Worm (Caenorhabditis elegans) whole organism, L1 larva: Measurements from ENCODE around the gene D1046.2.

Experiments
- C04F5.9 ChIP-seq: sonication (generic microtip); optimal IDR thresholded peaks from 2 replicates; lab custom pipeline; 2016; ENCODE audit warnings: missing genetic modification characterization, missing compliant biosample characterization
- C34B4.2 ChIP-seq: sonication (generic microtip); optimal IDR thresholded peaks from 2 replicates; lab custom pipeline; 2017; ENCODE audit warnings: mild to moderate bottlenecking, missing genetic modification characterization, missing compliant biosample characterization
- F16B12.6 ChIP-seq: fragments of 150-350 bp; optimal IDR thresholded peaks from 2 replicates; lab custom pipeline; 2014; ENCODE audit warnings: missing biosample characterization, missing genetic modification characterization
- Y116A8C.19 ChIP-seq: sonication (generic microtip); optimal IDR thresholded peaks from 2 replicates; lab custom pipeline; 2016; ENCODE audit warnings: missing compliant biosample characterization, missing genetic modification characterization, borderline replicate concordance
- aha-1 ChIP-seq: fragments of 150-350 bp; optimal IDR thresholded peaks from 2 replicates; lab custom pipeline; 2014; ENCODE audit warnings: missing biosample characterization, missing genetic modification characterization
- alr-1 ChIP-seq: fragments of 200-800 bp; sonication (Bioruptor generic); optimal IDR thresholded peaks from 2 replicates; lab custom pipeline; 2018; ENCODE audit warnings: borderline replicate concordance, mild to moderate bottlenecking, missing genetic modification characterization, missing compliant biosample characterization
- blmp-1 ChIP-seq: fragments of 150-350 bp; optimal IDR thresholded peaks from 2 replicates; lab custom pipeline; 2014; ENCODE audit warnings: missing biosample characterization, missing genetic modification characterization
- ceh-8 ChIP-seq: fragments of 200-800 bp; sonication (Bioruptor generic); optimal IDR thresholded peaks from 2 replicates; lab custom pipeline; 2018; ENCODE audit warnings: mild to moderate bottlenecking, missing genetic modification characterization, moderate library complexity, missing compliant biosample characterization
- ceh-82 ChIP-seq, 3 experiments: fragments of 150-350 bp in 1 of 3; sonication (generic microtip) in 2 of 3; optimal IDR thresholded peaks; 2 replicates each; lab custom pipeline; 2014 to 2017; ENCODE audit warnings: missing biosample characterization in 3 of 3, missing genetic modification characterization in 3 of 3
- ceh-88 ChIP-seq: fragments of 200-800 bp; sonication (Bioruptor generic); IDR thresholded peaks from 2 replicates; pipeline ENCODE4 v1.3.6; 2022; ENCODE audit warnings: missing genetic modification characterization, missing compliant biosample characterization
- ceh-90 ChIP-seq: sonication (generic microtip); optimal IDR thresholded peaks from 2 replicates; lab custom pipeline; 2016; ENCODE audit warnings: missing genetic modification characterization, missing compliant biosample characterization
- dpl-1 ChIP-seq, 3 experiments: fragments of 150-350 bp in 2 of 3; sonication (generic microtip) in 1 of 3; optimal IDR thresholded peaks; 2 replicates each; lab custom pipeline; 2014 to 2017; ENCODE audit warnings: missing biosample characterization in 3 of 3, missing genetic modification characterization in 3 of 3, missing genetic modification reagents in 3 of 3
- egl-13 ChIP-seq: sonication (generic microtip); optimal IDR thresholded peaks from 2 replicates; lab custom pipeline; 2016; ENCODE audit warnings: missing genotype, missing genetic modification reagents, missing genetic modification characterization, missing compliant biosample characterization
- fkh-10 ChIP-seq: sonication (generic microtip); optimal IDR thresholded peaks from 2 replicates; lab custom pipeline; 2017; ENCODE audit warnings: missing biosample characterization, missing genetic modification reagents, missing genetic modification characterization
- fkh-4 ChIP-seq: sonication (generic microtip); optimal IDR thresholded peaks from 2 replicates; lab custom pipeline; 2016; ENCODE audit warnings: missing compliant biosample characterization, missing genetic modification characterization, borderline replicate concordance
- fkh-8 ChIP-seq: sonication (generic microtip); optimal IDR thresholded peaks from 2 replicates; lab custom pipeline; 2016; ENCODE audit warnings: mild to moderate bottlenecking, missing genetic modification characterization, missing compliant biosample characterization
- hpl-2 ChIP-seq: fragments of 150-350 bp; optimal IDR thresholded peaks from 2 replicates; lab custom pipeline; 2014; ENCODE audit warnings: missing biosample characterization, missing genetic modification reagents, missing genetic modification characterization
- isw-1 ChIP-seq: fragments of 200-800 bp; sonication (Bioruptor generic); IDR thresholded peaks from 2 replicates; pipeline ENCODE4 v1.3.6; 2022; ENCODE audit warnings: missing genetic modification characterization, missing compliant biosample characterization
- jun-1 ChIP-seq: fragments of 150-350 bp; optimal IDR thresholded peaks from 2 replicates; lab custom pipeline; 2014; ENCODE audit warnings: missing biosample characterization, missing genetic modification reagents, missing genetic modification characterization
- lin-13 ChIP-seq: fragments of 150-350 bp; optimal IDR thresholded peaks from 2 replicates; lab custom pipeline; 2014; ENCODE audit warnings: missing biosample characterization, missing genetic modification reagents, missing genetic modification characterization
- lin-14 ChIP-seq: fragments of 200-800 bp; sonication (Bioruptor generic); optimal IDR thresholded peaks from 2 replicates; lab custom pipeline; 2018; ENCODE audit warnings: mild to moderate bottlenecking, missing genetic modification characterization, moderate library complexity, missing compliant biosample characterization
- mef-2 ChIP-seq: fragments of 150-350 bp; optimal IDR thresholded peaks from 2 replicates; lab custom pipeline; 2014; ENCODE audit warnings: missing biosample characterization, missing genetic modification characterization
- nhr-11 ChIP-seq: fragments of 150-350 bp; optimal IDR thresholded peaks from 2 replicates; lab custom pipeline; 2014; ENCODE audit warnings: missing biosample characterization, missing genetic modification characterization
- nhr-12 ChIP-seq: sonication (generic microtip); optimal IDR thresholded peaks from 2 replicates; lab custom pipeline; 2017; ENCODE audit warnings: missing biosample characterization, missing genetic modification characterization
- nhr-20 ChIP-seq: sonication (generic microtip); optimal IDR thresholded peaks from 2 replicates; lab custom pipeline; 2016; ENCODE audit warnings: mild to moderate bottlenecking, missing genetic modification characterization, missing compliant biosample characterization
- nhr-237 ChIP-seq: fragments of 150-350 bp; optimal IDR thresholded peaks from 2 replicates; lab custom pipeline; 2014; ENCODE audit warnings: missing biosample characterization, missing genetic modification characterization
- nhr-28 ChIP-seq: fragments of 150-350 bp; optimal IDR thresholded peaks from 2 replicates; lab custom pipeline; 2014; ENCODE audit warnings: missing biosample characterization, missing genetic modification characterization
- nhr-47 ChIP-seq: sonication (generic microtip); optimal IDR thresholded peaks from 2 replicates; lab custom pipeline; 2016; ENCODE audit warnings: mild to moderate bottlenecking, missing genetic modification characterization, moderate library complexity, missing compliant biosample characterization
- nhr-76 ChIP-seq: sonication (generic microtip); optimal IDR thresholded peaks from 2 replicates; lab custom pipeline; 2017; ENCODE audit warnings: missing biosample characterization, missing genetic modification characterization
- nhr-84 ChIP-seq: sonication (generic microtip); optimal IDR thresholded peaks from 2 replicates; lab custom pipeline; 2017; ENCODE audit warnings: missing biosample characterization, missing genetic modification characterization
- nhr-85 ChIP-seq: sonication (generic microtip); peaks from one replicate; lab custom pipeline; 2016; ENCODE audit warnings: missing genetic modification characterization, inconsistent platforms, missing compliant biosample characterization
- pag-3 ChIP-seq: sonication (generic microtip); optimal IDR thresholded peaks from 2 replicates; lab custom pipeline; 2017; ENCODE audit warnings: missing genetic modification characterization, mild to moderate bottlenecking, missing compliant biosample characterization, antibody characterized with exemption, borderline replicate concordance; ENCODE audit not compliant: insufficient read depth
- rnt-1 ChIP-seq: sonication (generic microtip); optimal IDR thresholded peaks from 2 replicates; lab custom pipeline; 2016; ENCODE audit warnings: mild to moderate bottlenecking, missing genetic modification characterization, moderate library complexity, missing compliant biosample characterization
- skn-1 ChIP-seq: fragments of 150-350 bp; optimal IDR thresholded peaks from 2 replicates; lab custom pipeline; 2014; ENCODE audit warnings: missing biosample characterization, missing genetic modification characterization
- snpc-4 ChIP-seq: fragments of 150-350 bp; optimal IDR thresholded peaks from 2 replicates; lab custom pipeline; 2014; ENCODE audit warnings: missing biosample characterization, missing genetic modification characterization
- snu-23 ChIP-seq: sonication (generic microtip); optimal IDR thresholded peaks from 2 replicates; lab custom pipeline; 2016; ENCODE audit warnings: missing genetic modification characterization, missing compliant biosample characterization
- sup-37 ChIP-seq: fragments of 200-800 bp; sonication (Bioruptor generic); optimal IDR thresholded peaks from 2 replicates; lab custom pipeline; 2018; ENCODE audit warnings: mild to moderate bottlenecking, missing genetic modification characterization, missing compliant biosample characterization
- tbx-2 ChIP-seq: sonication (generic microtip); optimal IDR thresholded peaks from 2 replicates; lab custom pipeline; 2016; ENCODE audit warnings: missing genetic modification characterization, missing compliant biosample characterization
- tlp-1 ChIP-seq: fragments of 150-350 bp; optimal IDR thresholded peaks from 2 replicates; lab custom pipeline; 2014; ENCODE audit warnings: missing biosample characterization, missing genetic modification characterization
- unc-130 ChIP-seq: fragments of 150-350 bp; optimal IDR thresholded peaks from 2 replicates; lab custom pipeline; 2017; ENCODE audit warnings: missing biosample characterization, missing genetic modification characterization, inconsistent platforms
- unc-62 ChIP-seq: fragments of 150-350 bp; optimal IDR thresholded peaks from 2 replicates; lab custom pipeline; 2014; ENCODE audit warnings: missing biosample characterization, missing genetic modification reagents, missing genetic modification characterization
- unc-86 ChIP-seq: sonication (generic microtip); optimal IDR thresholded peaks from 2 replicates; lab custom pipeline; 2016; ENCODE audit warnings: missing genetic modification characterization, missing compliant biosample characterization
- unc-98 ChIP-seq: fragments of 200-800 bp; sonication (Bioruptor generic); IDR thresholded peaks from 2 replicates; pipeline ENCODE4 v1.3.6; 2022; ENCODE audit warnings: missing genetic modification characterization, missing compliant biosample characterization
- vab-15 ChIP-seq: sonication (generic microtip); optimal IDR thresholded peaks from 2 replicates; lab custom pipeline; 2017; ENCODE audit warnings: missing genotype, mild to moderate bottlenecking, missing genetic modification characterization, missing compliant biosample characterization
- zag-1 ChIP-seq: fragments of 150-350 bp; optimal IDR thresholded peaks from 2 replicates; lab custom pipeline; 2014; ENCODE audit warnings: missing biosample characterization, missing genetic modification characterization
- zip-4 ChIP-seq: fragments of 200-800 bp; sonication (Bioruptor generic); optimal IDR thresholded peaks from 2 replicates; lab custom pipeline; 2018; ENCODE audit warnings: mild to moderate bottlenecking, missing genetic modification characterization, moderate library complexity, missing compliant biosample characterization

D1046.2 gene

ce11 chrIV:8943430-8943829, 17.6 kb upstream of the D1046.2 start:
- TF ChIP-seq fkh-10 (GFP tag; lab: Kevin White, UChicago) (peak; percentile 17), alr-1 (tag; lab: Kevin White, UChicago) (no peak), hpl-2 (GFP tag; lab: Kevin White, UChicago) (no peak), F16B12.6 (tag; lab: Kevin White, UChicago) (no peak), jun-1 (no peak), unc-130 (tag; lab: Kevin White, UChicago) (no peak), tbx-2 (tag; lab: Kevin White, UChicago) (no peak), ceh-88 (GFP tag; lab: Robert Waterston, UW) (no peak), zag-1 (tag; lab: Kevin White, UChicago) (no peak), lin-14 (GFP tag; lab: Kevin White, UChicago) (peak; percentile 45), nhr-47 (tag; lab: Kevin White, UChicago) (no peak), lin-13 (no peak), ceh-82 (tag; optimal IDR thresholded peaks at IDR 0.05; lab: Kevin White, UChicago) (no peak), rnt-1 (tag; lab: Kevin White, UChicago) (no peak), blmp-1 (no peak), snu-23 (GFP tag; lab: Kevin White, UChicago) (no peak), ceh-90 (tag; lab: Kevin White, UChicago) (no peak), tlp-1 (no peak)
- TF ChIP-seq, all 84 proteins: peak for 2

DNA sequence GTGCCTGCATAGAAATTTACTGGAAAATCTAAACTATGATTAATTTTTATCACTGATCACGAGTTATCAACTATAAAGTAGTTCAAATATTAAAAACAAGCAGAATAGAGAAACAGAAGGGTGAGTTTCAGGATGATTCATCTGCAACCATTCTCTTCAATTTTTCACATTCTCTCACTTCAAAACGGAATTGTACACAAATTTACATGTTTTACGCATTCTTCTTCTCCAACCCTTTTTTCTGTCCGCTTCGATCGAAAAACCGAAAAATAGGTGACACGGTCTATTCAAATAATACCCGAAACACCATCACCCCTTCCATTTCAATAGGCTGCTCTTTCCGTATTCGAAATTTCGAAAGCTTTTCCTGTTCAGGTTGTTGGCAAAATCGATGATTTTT, 7.7 kb upstream of the D1046.2 start, which contains the start of gene D1046.4:
Gene D1046.4 (plus strand): TSS at position 301 of the 400 bp plus-strand sequence.
- no peak for TF ChIP-seq zip-4 (GFP tag; lab: Kevin White, UChicago)
- TF ChIP-seq vab-15 (tag; lab: Kevin White, UChicago), result no peak
- TF ChIP-seq aha-1 (tag; lab: Kevin White, UChicago), result no peak
- no peak for TF ChIP-seq nhr-84
- TF ChIP-seq alr-1 (tag; lab: Kevin White, UChicago), result no peak
- TF ChIP-seq blmp-1, result no peak
- TF ChIP-seq snpc-4 (tag; lab: Kevin White, UChicago), result no peak
- no peak for TF ChIP-seq fkh-10 (GFP tag; lab: Kevin White, UChicago)
- TF ChIP-seq C04F5.9, result no peak

ce11 chrIV:8929942-8930492, 4.2 kb upstream of the D1046.2 start, which contains the start of the genes D1046.18 and slc-25A26:
Gene D1046.18 (plus strand): TSS chrIV:8930242.
Gene slc-25A26 (plus strand): TSS chrIV:8930442.
- TF ChIP-seq isw-1 (GFP tag; lab: Robert Waterston, UW) (no peak), nhr-85 (tag; lab: Kevin White, UChicago) (no peak)

DNA sequence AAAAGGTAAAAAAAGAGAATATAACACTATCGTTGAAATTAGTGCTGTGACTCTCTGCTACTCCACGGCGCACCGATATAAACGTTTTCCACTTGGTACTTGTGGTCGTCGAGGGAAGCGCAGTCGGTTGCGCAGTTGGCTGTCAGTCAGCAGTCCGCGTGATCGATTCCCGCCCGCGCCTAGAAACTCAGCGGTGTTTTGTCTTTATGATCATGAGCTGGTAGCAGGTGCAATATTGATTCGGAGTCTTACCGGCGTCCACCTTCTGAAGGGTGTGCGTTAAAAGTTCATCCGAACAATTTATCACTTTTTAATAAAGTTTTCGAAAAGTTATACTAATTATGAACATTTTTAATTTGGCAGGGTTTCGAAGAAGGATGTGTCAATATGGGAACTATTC, 1.2 kb upstream of the D1046.2 start:
- TF ChIP-seq unc-86 (tag; lab: Kevin White, UChicago), result peak; percentile 43
- peak; percentile 85 for TF ChIP-seq nhr-47 (tag; lab: Kevin White, UChicago)
- no peak for TF ChIP-seq ceh-90 (tag; lab: Kevin White, UChicago)
- TF ChIP-seq tlp-1, result no peak
- TF ChIP-seq C34B4.2 (tag; lab: Kevin White, UChicago), result no peak
- no peak for TF ChIP-seq nhr-12 (tag; lab: Kevin White, UChicago)
- TF ChIP-seq skn-1 (tag; lab: Kevin White, UChicago), result peak; percentile 71
- no peak for TF ChIP-seq mef-2 (tag; lab: Kevin White, UChicago)
- peak; percentile 29 for TF ChIP-seq C04F5.9
- no peak for TF ChIP-seq nhr-237 (tag; lab: Kevin White, UChicago)
- peak; percentile 79 for TF ChIP-seq nhr-20 (tag; lab: Kevin White, UChicago)
- TF ChIP-seq Y116A8C.19, result no peak
- TF ChIP-seq rnt-1 (tag; lab: Kevin White, UChicago), result peak; percentile 84
- TF ChIP-seq fkh-4 (tag; lab: Kevin White, UChicago), result no peak
- peak; percentile 61 for TF ChIP-seq jun-1
- peak; percentile 49 for TF ChIP-seq sup-37 (GFP tag; lab: Kevin White, UChicago)
- peak in 2 of 3 experiments; percentile 53 to 55 for TF ChIP-seq dpl-1 (GFP tag; optimal IDR thresholded peaks at IDR 0.05; lab: Kevin White, UChicago)
- TF ChIP-seq unc-62 (GFP tag; lab: Kevin White, UChicago), result no peak
- TF ChIP-seq nhr-28, result no peak
- no peak for TF ChIP-seq nhr-11 (tag; lab: Kevin White, UChicago)
- peak; percentile 48; the same call in 1 of the 2 replicates for TF ChIP-seq unc-98
- TF ChIP-seq F16B12.6 (tag; lab: Kevin White, UChicago), result peak; percentile 2
- no peak for TF ChIP-seq egl-13 (tag; lab: Kevin White, UChicago)
- peak; percentile 60 for TF ChIP-seq ceh-8
- TF ChIP-seq fkh-8 (tag; lab: Kevin White, UChicago), result peak; percentile 65
- TF ChIP-seq pag-3 (tag; lab: Kevin White, UChicago), result no peak
- peak; percentile 70 for TF ChIP-seq tbx-2 (tag; lab: Kevin White, UChicago)
- peak; percentile 77 for TF ChIP-seq nhr-76 (tag; lab: Kevin White, UChicago)
